Worm (Caenorhabditis elegans): ENCODE data around the gene C06E4.1.
A peak's percentile ranks its signal among the peaks of the same experiment; 100 is the strongest.

C06E4.1 gene

ce11 chrIV:7316613-7317153, 33.6 kb downstream of the C06E4.1 start, which contains the start of gene F42C5.9:
F42C5.9 (minus strand) TSS chrIV:7317103.
- TF ChIP-seq nhr-28 (tag; optimal IDR thresholded peaks at IDR 0.05) (no peak), elt-1 (tag; optimal IDR thresholded peaks at IDR 0.05; ENCODE audit: borderline replicate concordance, insufficient read depth) (no peak), zip-8 (tag; optimal IDR thresholded peaks at IDR 0.05) (no peak), sptf-1 (tag; optimal IDR thresholded peaks at IDR 0.05) (no peak), mls-2 (tag; optimal IDR thresholded peaks at IDR 0.05) (no peak), unc-62 (GFP tag; optimal IDR thresholded peaks at IDR 0.05) (no peak), tbx-8 (GFP tag; optimal IDR thresholded peaks at IDR 0.05) (no peak), ces-1 (GFP tag; optimal IDR thresholded peaks at IDR 0.05) (no peak), mep-1 (tag; optimal IDR thresholded peaks at IDR 0.05) (no peak), mab-5 (tag; optimal IDR thresholded peaks at IDR 0.05) (no peak), ceh-83 (GFP tag; optimal IDR thresholded peaks at IDR 0.05) (no peak), nhr-2 (tag; optimal IDR thresholded peaks at IDR 0.05) (no peak), ztf-11 (tag; optimal IDR thresholded peaks at IDR 0.05) (no peak), pha-4 (tag; optimal IDR thresholded peaks at IDR 0.05) (no peak), hlh-1 (tag; optimal IDR thresholded peaks at IDR 0.05) (no peak), elt-3 (tag; optimal IDR thresholded peaks at IDR 0.05) (no peak), sem-2 (GFP tag; optimal IDR thresholded peaks at IDR 0.05) (no peak)

ce11 chrIV:7317829-7318529, 34.9 kb downstream of the C06E4.1 start:
- peak; percentile 51 for TF ChIP-seq elt-1 (tag; optimal IDR thresholded peaks at IDR 0.05; ENCODE audit: borderline replicate concordance, insufficient read depth)
- no peak for TF ChIP-seq drap-1 (GFP tag; optimal IDR thresholded peaks at IDR 0.05)
- TF ChIP-seq unc-62 (GFP tag; optimal IDR thresholded peaks at IDR 0.05) = peak; percentile 63
- TF ChIP-seq ces-1 (GFP tag; optimal IDR thresholded peaks at IDR 0.05) = peak; percentile 83

- TF ChIP-seq tbx-8 (GFP tag; optimal IDR thresholded peaks at IDR 0.05) (no peak), sptf-1 (tag; optimal IDR thresholded peaks at IDR 0.05) (no peak), nhr-28 (tag; optimal IDR thresholded peaks at IDR 0.05) (no peak), ztf-11 (tag; optimal IDR thresholded peaks at IDR 0.05) (no peak), ham-2 (GFP tag; optimal IDR thresholded peaks at IDR 0.05) (no peak), elt-3 (tag; optimal IDR thresholded peaks at IDR 0.05) (no peak), lin-32 (GFP tag; optimal IDR thresholded peaks at IDR 0.05) (no peak), ces-1 (GFP tag; optimal IDR thresholded peaks at IDR 0.05) (no peak), M03D4.4 (tag; optimal IDR thresholded peaks at IDR 0.05) (no peak), lin-13 (tag; optimal IDR thresholded peaks at IDR 0.05) (no peak), nhr-237 (tag; optimal IDR thresholded peaks at IDR 0.05) (no peak), lsy-2 (tag; optimal IDR thresholded peaks at IDR 0.05) (no peak)
These were observed 35.8 kb downstream of the C06E4.1 start for ce11 chrIV:7318900-7319299.

- TF ChIP-seq blmp-1 (tag; optimal IDR thresholded peaks at IDR 0.05) (peak; percentile 12), lin-32 (GFP tag; optimal IDR thresholded peaks at IDR 0.05) (no peak), drap-1 (GFP tag; optimal IDR thresholded peaks at IDR 0.05) (no peak), nhr-76 (tag; optimal IDR thresholded peaks at IDR 0.05) (no peak), ceh-39 (tag; optimal IDR thresholded peaks at IDR 0.05) (no peak), mab-5 (tag; optimal IDR thresholded peaks at IDR 0.05) (no peak), sptf-1 (tag; optimal IDR thresholded peaks at IDR 0.05) (no peak), unc-62 (GFP tag; optimal IDR thresholded peaks at IDR 0.05) (peak; percentile 70), zip-8 (tag; optimal IDR thresholded peaks at IDR 0.05) (no peak), lsy-2 (tag; optimal IDR thresholded peaks at IDR 0.05) (peak; percentile 40), hlh-1 (tag; optimal IDR thresholded peaks at IDR 0.05) (peak; percentile 81), flh-1 (GFP tag; optimal IDR thresholded peaks at IDR 0.05) (no peak), unc-120 (tag; optimal IDR thresholded peaks at IDR 0.05; ENCODE audit: poor library complexity, severe bottlenecking) (peak; percentile 87), elt-3 (tag; optimal IDR thresholded peaks at IDR 0.05) (no peak), mls-2 (tag; optimal IDR thresholded peaks at IDR 0.05) (peak; percentile 65), mep-1 (tag; optimal IDR thresholded peaks at IDR 0.05) (peak; percentile 38), bed-3 (GFP tag; optimal IDR thresholded peaks at IDR 0.05) (no peak), lin-13 (tag; optimal IDR thresholded peaks at IDR 0.05) (no peak), cnd-1 (tag; optimal IDR thresholded peaks at IDR 0.05) (no peak), snpc-4 (tag; optimal IDR thresholded peaks at IDR 0.05) (no peak), nhr-28 (tag; optimal IDR thresholded peaks at IDR 0.05) (no peak), ceh-83 (GFP tag; optimal IDR thresholded peaks at IDR 0.05) (no peak), nhr-237 (tag; optimal IDR thresholded peaks at IDR 0.05) (peak; percentile 63), nhr-12 (tag; optimal IDR thresholded peaks at IDR 0.05) (no peak), M03D4.4 (tag; optimal IDR thresholded peaks at IDR 0.05) (no peak), tbx-8 (GFP tag; optimal IDR thresholded peaks at IDR 0.05) (no peak), nhr-2 (tag; optimal IDR thresholded peaks at IDR 0.05) (no peak), ceh-43 (GFP tag; optimal IDR thresholded peaks at IDR 0.05) (no peak), sem-2 (GFP tag; optimal IDR thresholded peaks at IDR 0.05) (no peak), ces-1 (GFP tag; optimal IDR thresholded peaks at IDR 0.05) (peak; percentile 89), ztf-11 (tag; optimal IDR thresholded peaks at IDR 0.05) (no peak), elt-1 (tag; optimal IDR thresholded peaks at IDR 0.05; ENCODE audit: borderline replicate concordance, insufficient read depth) (no peak), ham-2 (GFP tag; optimal IDR thresholded peaks at IDR 0.05) (peak; percentile 78), pha-4 (tag; optimal IDR thresholded peaks at IDR 0.05) (no peak), unc-39 (tag; optimal IDR thresholded peaks at IDR 0.05) (no peak)
These were observed 36.9 kb downstream of the C06E4.1 start for ce11 chrIV:7319931-7320435.

All from whole organism, mixed stage, embryonic.